Fruit fly (Drosophila melanogaster) whole organism, embryonic: ENCODE measurements around the gene MTF-1.

Experiments
- Bteb2 ChIP-seq: fragments of 200-800 bp; sonication (Bioruptor generic); optimal IDR thresholded peaks from 2 replicates; lab custom pipeline; 2016; ENCODE audit warnings: missing biosample characterization, missing genetic modification characterization
- CG10462 ChIP-seq: fragments of 200-800 bp; sonication (Bioruptor generic); optimal IDR thresholded peaks from 2 replicates; lab custom pipeline; 2016; ENCODE audit warnings: missing biosample characterization, missing genetic modification characterization
- CG10654 ChIP-seq: fragments of 200-800 bp; sonication (Bioruptor generic); optimal IDR thresholded peaks from 2 replicates; lab custom pipeline; 2016; ENCODE audit warnings: missing biosample characterization, missing genetic modification characterization
- CG11247 ChIP-seq: fragments of 200-800 bp; sonication (Bioruptor generic); IDR thresholded peaks from 2 replicates; pipeline ENCODE4 v1.3.6; 2022; ENCODE audit warnings: missing biosample characterization, missing genetic modification characterization
- CG12236 ChIP-seq: fragments of 200-800 bp; sonication (Bioruptor generic); optimal IDR thresholded peaks from 2 replicates; lab custom pipeline; 2016; ENCODE audit warnings: missing biosample characterization, missing genetic modification characterization
- CG12942 ChIP-seq: fragments of 200-800 bp; sonication (Bioruptor generic); optimal IDR thresholded peaks from 3 replicates; lab custom pipeline; 2016; ENCODE audit warnings: missing biosample characterization, missing genetic modification characterization
- CG17186 ChIP-seq: fragments of 200-800 bp; sonication (Bioruptor generic); optimal IDR thresholded peaks from 3 replicates; lab custom pipeline; 2017; ENCODE audit warnings: missing biosample characterization, missing genetic modification reagents, missing genetic modification characterization
- CG17568 ChIP-seq: fragments of 200-800 bp; sonication (Bioruptor generic); optimal IDR thresholded peaks from 2 replicates; lab custom pipeline; 2018; ENCODE audit warnings: missing biosample characterization, mild to moderate bottlenecking, missing genetic modification characterization, moderate library complexity
- CG18619 ChIP-seq: fragments of 200-800 bp; sonication (Bioruptor generic); optimal IDR thresholded peaks from 3 replicates; lab custom pipeline; 2017; ENCODE audit warnings: missing biosample characterization, mild to moderate bottlenecking, missing genetic modification characterization
- CG2202 ChIP-seq: fragments of 200-800 bp; sonication (Bioruptor generic); optimal IDR thresholded peaks from 2 replicates; lab custom pipeline; 2018; ENCODE audit warnings: missing biosample characterization, mild to moderate bottlenecking, missing genetic modification characterization
- CG34224 ChIP-seq: fragments of 200-800 bp; sonication (Bioruptor generic); IDR thresholded peaks from 3 replicates; pipeline ENCODE4 v1.3.6; 2022; ENCODE audit warnings: missing biosample characterization, missing genetic modification characterization; ENCODE audit not compliant: partially characterized antibody
- CG4707 ChIP-seq: fragments of 200-800 bp; sonication (Bioruptor generic); optimal IDR thresholded peaks from 2 replicates; lab custom pipeline; 2018; ENCODE audit warnings: missing biosample characterization, mild to moderate bottlenecking, missing genetic modification characterization, moderate library complexity
- CG7556 ChIP-seq: fragments of 200-800 bp; sonication (Bioruptor generic); optimal IDR thresholded peaks from 2 replicates; lab custom pipeline; 2017; ENCODE audit warnings: missing biosample characterization, mild to moderate bottlenecking, missing genetic modification characterization
- CG8765 ChIP-seq: fragments of 200-800 bp; sonication (Bioruptor generic); IDR thresholded peaks from 2 replicates; pipeline ENCODE4 v1.3.6; 2022; ENCODE audit warnings: missing biosample characterization, missing genetic modification characterization
- CG9609 ChIP-seq: fragments of 200-800 bp; sonication (Bioruptor generic); optimal IDR thresholded peaks from 3 replicates; lab custom pipeline; 2016; ENCODE audit warnings: missing biosample characterization, missing genetic modification characterization
- CG9797 ChIP-seq: fragments of 200-800 bp; sonication (Bioruptor generic); optimal IDR thresholded peaks from 3 replicates; lab custom pipeline; 2018; ENCODE audit warnings: missing biosample characterization, mild to moderate bottlenecking, missing genetic modification characterization
- CG9876 ChIP-seq: fragments of 200-800 bp; sonication (Bioruptor generic); optimal IDR thresholded peaks from 2 replicates; lab custom pipeline; 2016; ENCODE audit warnings: missing biosample characterization, missing genetic modification characterization
- Deaf1 ChIP-seq: fragments of 200-800 bp; optimal IDR thresholded peaks from 3 replicates; lab custom pipeline; 2019; ENCODE audit warnings: missing biosample characterization, mild to moderate bottlenecking, missing genetic modification characterization, moderate library complexity
- Doc2 ChIP-seq: fragments of 200-800 bp; sonication (Bioruptor generic); IDR thresholded peaks from 2 replicates; pipeline ENCODE4 v1.3.6; 2022; ENCODE audit warnings: missing biosample characterization, missing genetic modification characterization
- Doc3 ChIP-seq: fragments of 200-800 bp; sonication (Bioruptor generic); IDR thresholded peaks from 3 replicates; pipeline ENCODE4 v1.3.6; 2022; ENCODE audit warnings: missing biosample characterization, missing genetic modification characterization; ENCODE audit not compliant: partially characterized antibody
- Dp ChIP-seq: fragments of 200-800 bp; sonication (Bioruptor generic); optimal IDR thresholded peaks from 2 replicates; lab custom pipeline; 2018; ENCODE audit warnings: missing biosample characterization, mild to moderate bottlenecking, missing genetic modification characterization, moderate library complexity
- Elba2 ChIP-seq: fragments of 200-800 bp; sonication (Bioruptor generic); optimal IDR thresholded peaks from 3 replicates; lab custom pipeline; 2016; ENCODE audit warnings: missing biosample characterization, missing genetic modification characterization
- Gsc ChIP-seq: fragments of 200-800 bp; sonication (Bioruptor generic); IDR thresholded peaks from 2 replicates; pipeline ENCODE4 v1.3.6; 2022; ENCODE audit warnings: missing biosample characterization, missing genetic modification characterization
- H2.0 ChIP-seq: fragments of 200-800 bp; sonication (Bioruptor generic); IDR thresholded peaks from 2 replicates; pipeline ENCODE4 v1.3.6; 2022; ENCODE audit warnings: missing biosample characterization, missing genetic modification characterization
- HLH3B ChIP-seq: fragments of 200-800 bp; sonication (Bioruptor generic); IDR thresholded peaks from 2 replicates; pipeline ENCODE4 v1.3.6; 2022; ENCODE audit warnings: missing biosample characterization, missing genetic modification characterization
- HLHmδ ChIP-seq: fragments of 200-800 bp; sonication (Bioruptor generic); optimal IDR thresholded peaks from 2 replicates; lab custom pipeline; 2018; ENCODE audit warnings: missing biosample characterization, mild to moderate bottlenecking, missing genetic modification characterization, moderate library complexity
- Hr39 ChIP-seq: fragments of >200 bp; optimal IDR thresholded peaks from 2 replicates; lab custom pipeline; 2017
- NC2β ChIP-seq: fragments of 200-800 bp; sonication (Bioruptor generic); optimal IDR thresholded peaks from 2 replicates; lab custom pipeline; 2016; ENCODE audit warnings: missing biosample characterization, missing genetic modification characterization
- NFAT ChIP-seq: fragments of 200-800 bp; sonication (Bioruptor generic); IDR thresholded peaks from 2 replicates; pipeline ENCODE4 v1.3.6; 2022; ENCODE audit warnings: missing biosample characterization, missing genetic modification characterization
- NK7.1 ChIP-seq: fragments of 200-800 bp; sonication (Bioruptor generic); optimal IDR thresholded peaks from 3 replicates; lab custom pipeline; 2016; ENCODE audit warnings: missing biosample characterization, missing genetic modification characterization
- Oaz ChIP-seq: fragments of 200-800 bp; sonication (Bioruptor generic); IDR thresholded peaks from 2 replicates; pipeline ENCODE4 v1.3.6; 2022; ENCODE audit warnings: missing biosample characterization, missing genetic modification characterization
- Stat92E ChIP-seq, 3 experiments: fragments of >200 bp in 2 of 3; fragments of 200-800 bp in 1 of 3; sonication (Bioruptor generic) in 1 of 3; optimal IDR thresholded peaks; 2 replicates each; lab custom pipeline; 2017 to 2019; ENCODE audit warnings: missing biosample characterization in 3 of 3, missing genetic modification characterization in 3 of 3, mild to moderate bottlenecking in 1 of 3, moderate library complexity in 1 of 3
- Xbp1 ChIP-seq: fragments of 200-800 bp; sonication (Bioruptor generic); optimal IDR thresholded peaks from 3 replicates; lab custom pipeline; 2016; ENCODE audit warnings: missing biosample characterization, mild to moderate bottlenecking, missing genetic modification characterization
- YL-1 ChIP-seq: fragments of 200-800 bp; sonication (Bioruptor generic); optimal IDR thresholded peaks from 3 replicates; lab custom pipeline; 2017; ENCODE audit warnings: missing biosample characterization, mild to moderate bottlenecking, missing genetic modification characterization
- cato ChIP-seq: fragments of 200-800 bp; sonication (Bioruptor generic); optimal IDR thresholded peaks from 2 replicates; lab custom pipeline; 2016; ENCODE audit warnings: missing biosample characterization, missing genetic modification characterization, borderline replicate concordance
- crc ChIP-seq: fragments of 200-800 bp; sonication (Bioruptor generic); optimal IDR thresholded peaks from 2 replicates; lab custom pipeline; 2016; ENCODE audit warnings: missing biosample characterization, missing genetic modification characterization
- danr ChIP-seq: fragments of 200-800 bp; sonication (Bioruptor generic); IDR thresholded peaks from 2 replicates; pipeline ENCODE4 v1.3.6; 2022; ENCODE audit warnings: missing biosample characterization, missing genetic modification characterization
- disco-r ChIP-seq: fragments of 200-800 bp; sonication (Bioruptor generic); optimal IDR thresholded peaks from 2 replicates; lab custom pipeline; 2016; ENCODE audit warnings: missing biosample characterization, missing genetic modification characterization
- ems ChIP-seq: fragments of 200-800 bp; sonication (Bioruptor generic); optimal IDR thresholded peaks from 3 replicates; lab custom pipeline; 2016; ENCODE audit warnings: missing biosample characterization, missing genetic modification characterization
- fu2 ChIP-seq: fragments of 200-800 bp; sonication (Bioruptor generic); optimal IDR thresholded peaks from 2 replicates; lab custom pipeline; 2016; ENCODE audit warnings: missing biosample characterization, missing genetic modification characterization
- gro ChIP-seq: fragments of 200-800 bp; sonication (Bioruptor generic); optimal IDR thresholded peaks from 2 replicates; lab custom pipeline; 2016; ENCODE audit warnings: missing biosample characterization, missing genetic modification characterization
- gsb ChIP-seq: fragments of 200-800 bp; sonication (Bioruptor generic); IDR thresholded peaks from 2 replicates; pipeline ENCODE4 v1.3.6; 2022; ENCODE audit warnings: missing biosample characterization, missing genetic modification characterization
- gsb-n ChIP-seq: fragments of 200-800 bp; sonication (Bioruptor generic); optimal IDR thresholded peaks from 3 replicates; lab custom pipeline; 2018; ENCODE audit warnings: missing biosample characterization, mild to moderate bottlenecking, missing genetic modification characterization
- org-1 ChIP-seq: fragments of 200-800 bp; sonication (Bioruptor generic); optimal IDR thresholded peaks from 2 replicates; lab custom pipeline; 2017; ENCODE audit warnings: missing biosample characterization, missing genetic modification characterization
- p53 ChIP-seq: fragments of 200-800 bp; sonication (Bioruptor generic); optimal IDR thresholded peaks from 2 replicates; lab custom pipeline; 2016; ENCODE audit warnings: missing biosample characterization, missing genetic modification characterization
- peb ChIP-seq: fragments of 200-800 bp; sonication (Bioruptor generic); IDR thresholded peaks from 2 replicates; pipeline ENCODE4 v1.3.6; 2022; ENCODE audit warnings: missing biosample characterization, missing genetic modification characterization
- pzg ChIP-seq: fragments of 200-800 bp; sonication (Bioruptor generic); optimal IDR thresholded peaks from 3 replicates; lab custom pipeline; 2018; ENCODE audit warnings: missing biosample characterization, mild to moderate bottlenecking, missing genetic modification characterization, moderate library complexity
- repo ChIP-seq: fragments of 200-800 bp; sonication (Bioruptor generic); optimal IDR thresholded peaks from 2 replicates; lab custom pipeline; 2016; ENCODE audit warnings: missing biosample characterization, missing genetic modification characterization
- unpg ChIP-seq: fragments of 200-800 bp; sonication (Bioruptor generic); optimal IDR thresholded peaks from 3 replicates; lab custom pipeline; 2018; ENCODE audit warnings: missing biosample characterization, mild to moderate bottlenecking, missing genetic modification characterization, moderate library complexity
- vfl ChIP-seq: fragments of 200-800 bp; sonication (Bioruptor generic); optimal IDR thresholded peaks from 2 replicates; lab custom pipeline; 2016; ENCODE audit warnings: missing biosample characterization, missing genetic modification characterization
- z ChIP-seq: fragments of 200-800 bp; sonication (Bioruptor generic); IDR thresholded peaks from 3 replicates; pipeline ENCODE4 v1.3.6; 2022; ENCODE audit warnings: missing biosample characterization, missing genetic modification characterization

MTF-1 gene

dm6 chr3L:9451522-9452118 lies 21.5 kb downstream of the MTF-1 start, which contains the start of the genes CG3448 and ghi (continued):
- TF ChIP-seq gsb (GFP tag; lab: Robert Waterston, UW) (no peak), pzg (GFP tag; lab: Kevin White, UChicago) (peak; percentile 69), Doc3 (GFP tag; lab: Robert Waterston, UW) (peak; percentile 65; the same call in 2 of the 3 replicates), Doc2 (no peak), CG4707 (no peak), Deaf1 (tag; lab: Kevin White, UChicago) (peak; percentile 25), ems (GFP tag; lab: Kevin White, UChicago) (peak; percentile 52), CG9609 (no peak), CG12942 (GFP tag; lab: Kevin White, UChicago) (no peak), org-1 (no peak), Hr39 (lab: Kevin White, UChicago) (no peak), H2.0 (GFP tag; lab: Robert Waterston, UW) (no peak), CG7556 (GFP tag; lab: Kevin White, UChicago) (peak; percentile 62), NK7.1 (no peak), vfl (GFP tag; lab: Kevin White, UChicago) (peak; percentile 14), CG11247 (GFP tag; lab: Robert Waterston, UW) (peak; percentile 63; the same call in 1 of the 2 replicates), unpg (GFP tag; lab: Kevin White, UChicago) (peak; percentile 62), CG34224 (peak; percentile 74), crc (no peak), danr (GFP tag; lab: Robert Waterston, UW) (0 out of 2 replicates have a peak, but pooled peaks have one; percentile 6), NC2β (GFP tag; lab: Kevin White, UChicago) (no peak), CG17568 (GFP tag; lab: Kevin White, UChicago) (no peak), NFAT (GFP tag; lab: Robert Waterston, UW) (peak; percentile 59; the same call in 1 of the 2 replicates), Elba2 (GFP tag; lab: Kevin White, UChicago) (peak; percentile 17), CG9876 (no peak), CG9797 (GFP tag; lab: Kevin White, UChicago) (peak; percentile 14), Xbp1 (GFP tag; lab: Kevin White, UChicago) (peak; percentile 42), CG18619 (GFP tag; lab: Kevin White, UChicago) (peak; percentile 1), peb (GFP tag; lab: Robert Waterston, UW) (0 out of 2 replicates have a peak, but pooled peaks have one; percentile 40), gro (GFP tag; lab: Kevin White, UChicago) (peak; percentile 41), CG10654 (GFP tag; lab: Kevin White, UChicago) (peak; percentile 62), cato (GFP tag; lab: Kevin White, UChicago) (no peak), disco-r (GFP tag; lab: Kevin White, UChicago) (no peak), CG8765 (GFP tag; lab: Robert Waterston, UW) (no peak), Oaz (no peak), p53 (GFP tag; lab: Kevin White, UChicago) (no peak), repo (GFP tag; lab: Kevin White, UChicago) (no peak), YL-1 (GFP tag; lab: Kevin White, UChicago) (peak; percentile 63), fu2 (GFP tag; lab: Kevin White, UChicago) (no peak), HLH3B (GFP tag; lab: Robert Waterston, UW) (no peak), CG12236 (GFP tag; lab: Kevin White, UChicago) (no peak), CG17186 (GFP tag; lab: Kevin White, UChicago) (peak; percentile 22), gsb-n (peak; percentile 24), Gsc (no peak), Dp (GFP tag; lab: Kevin White, UChicago) (peak; percentile 61), CG2202 (tag; lab: Kevin White, UChicago) (no peak), z (GFP tag; lab: Robert Waterston, UW) (no peak), Stat92E (GFP tag; optimal IDR thresholded peaks at IDR 0.05; lab: Kevin White, UChicago) (peak in 1 of 3 experiments; percentile 39), CG10462 (no peak), HLHmδ (GFP tag; lab: Kevin White, UChicago) (no peak), Bteb2 (no peak)
